Worm (Caenorhabditis elegans) whole organism, L4 larva: Measurements from ENCODE around the gene bec-1.

Experiments
- Y5F2A.4 ChIP-seq: fragments of 200-800 bp; sonication (Bioruptor generic); optimal IDR thresholded peaks from 2 replicates; lab custom pipeline; 2018; ENCODE audit warnings: mild to moderate bottlenecking, missing genetic modification characterization, missing compliant biosample characterization
- aha-1 ChIP-seq: fragments of 150-350 bp; peaks from one replicate; lab custom pipeline; 2014; ENCODE audit warnings: missing biosample characterization, missing genetic modification characterization
- arid-1 ChIP-seq: fragments of 200-800 bp; sonication (Bioruptor generic); conservative IDR thresholded peaks from 2 replicates; pipeline ENCODE4 v1.3.6; 2022; ENCODE audit warnings: missing genetic modification reagents, missing genetic modification characterization, missing compliant biosample characterization
- cey-2 ChIP-seq: sonication (generic microtip); optimal IDR thresholded peaks from 3 replicates; lab custom pipeline; 2017; ENCODE audit warnings: missing genetic modification characterization, mild to moderate bottlenecking, missing compliant biosample characterization, antibody characterized with exemption, borderline replicate concordance; ENCODE audit not compliant: insufficient read depth
- daf-16 ChIP-seq, 3 experiments: sonication (generic microtip); optimal IDR thresholded peaks; 2 replicates each; lab custom pipeline; 2016 to 2017; ENCODE audit warnings: missing genetic modification characterization in 3 of 3, missing genetic modification reagents in 3 of 3, mild to moderate bottlenecking in 2 of 3, missing compliant biosample characterization in 2 of 3, missing biosample characterization in 1 of 3, moderate library complexity in 1 of 3
- dmd-9 ChIP-seq: fragments of 200-800 bp; sonication (Bioruptor generic); IDR thresholded peaks from 2 replicates; pipeline ENCODE4 v1.3.6; 2022; ENCODE audit warnings: missing genetic modification reagents, missing genetic modification characterization, missing compliant biosample characterization
- fkh-10 ChIP-seq: fragments of 150-350 bp; optimal IDR thresholded peaks from 2 replicates; lab custom pipeline; 2014; ENCODE audit warnings: missing biosample characterization, missing genetic modification reagents, missing genetic modification characterization
- hmg-1.1 ChIP-seq: fragments of 200-800 bp; sonication (Bioruptor generic); IDR thresholded peaks from 2 replicates; pipeline ENCODE4 v1.3.6; 2022; ENCODE audit warnings: missing genetic modification reagents, missing genetic modification characterization, missing compliant biosample characterization
- mdl-1 ChIP-seq, 2 experiments: fragments of 150-350 bp in 1 of 2; sonication (generic microtip) in 1 of 2; optimal IDR thresholded peaks; 2 replicates each; lab custom pipeline; 2014 to 2017; ENCODE audit warnings: missing biosample characterization in 2 of 2, missing genetic modification characterization in 2 of 2
- nhr-10 ChIP-seq: fragments of 150-350 bp; optimal IDR thresholded peaks from 2 replicates; lab custom pipeline; 2014; ENCODE audit warnings: missing biosample characterization, missing genetic modification characterization
- nhr-11 ChIP-seq: fragments of 150-350 bp; optimal IDR thresholded peaks from 2 replicates; lab custom pipeline; 2014; ENCODE audit warnings: missing biosample characterization, missing genetic modification characterization
- nhr-28 ChIP-seq: fragments of 150-350 bp; optimal IDR thresholded peaks from 2 replicates; lab custom pipeline; 2014; ENCODE audit warnings: missing biosample characterization, missing genetic modification characterization
- nhr-41 ChIP-seq: fragments of 200-800 bp; sonication (Bioruptor generic); IDR thresholded peaks from 2 replicates; pipeline ENCODE4 v1.3.6; 2022; ENCODE audit warnings: missing genetic modification reagents, missing genetic modification characterization, missing compliant biosample characterization
- nhr-6 ChIP-seq: fragments of 150-350 bp; optimal IDR thresholded peaks from 2 replicates; lab custom pipeline; 2014; ENCODE audit warnings: missing biosample characterization, missing genetic modification characterization
- pqm-1 ChIP-seq: sonication (generic microtip); optimal IDR thresholded peaks from 2 replicates; lab custom pipeline; 2017; ENCODE audit warnings: missing biosample characterization, missing genetic modification characterization
- snpc-4 ChIP-seq: fragments of 150-350 bp; optimal IDR thresholded peaks from 2 replicates; lab custom pipeline; 2014; ENCODE audit warnings: missing biosample characterization, missing genetic modification characterization
- zfp-3 ChIP-seq: fragments of 200-800 bp; sonication (Bioruptor generic); conservative IDR thresholded peaks from 2 replicates; pipeline ENCODE4 v1.3.6; 2022; ENCODE audit warnings: missing genetic modification reagents, missing genetic modification characterization, missing compliant biosample characterization
- zip-11 ChIP-seq: fragments of 200-800 bp; sonication (Bioruptor generic); IDR thresholded peaks from 2 replicates; pipeline ENCODE4 v1.3.6; 2022; ENCODE audit warnings: missing genetic modification characterization, missing compliant biosample characterization

The bec-1 gene

ce11 chrIV:5619643-5620042 is 44.6 kb downstream of the bec-1 start, which contains the start of gene srsx-16:
TSS of gene srsx-16 (minus strand) at chrIV:5619743.
- TF ChIP-seq cey-2 (tag; lab: Kevin White, UChicago) (no peak), zip-11 (GFP tag; lab: Robert Waterston, UW) (no peak), fkh-10 (GFP tag; lab: Kevin White, UChicago) (no peak), nhr-11 (no peak)

DNA sequence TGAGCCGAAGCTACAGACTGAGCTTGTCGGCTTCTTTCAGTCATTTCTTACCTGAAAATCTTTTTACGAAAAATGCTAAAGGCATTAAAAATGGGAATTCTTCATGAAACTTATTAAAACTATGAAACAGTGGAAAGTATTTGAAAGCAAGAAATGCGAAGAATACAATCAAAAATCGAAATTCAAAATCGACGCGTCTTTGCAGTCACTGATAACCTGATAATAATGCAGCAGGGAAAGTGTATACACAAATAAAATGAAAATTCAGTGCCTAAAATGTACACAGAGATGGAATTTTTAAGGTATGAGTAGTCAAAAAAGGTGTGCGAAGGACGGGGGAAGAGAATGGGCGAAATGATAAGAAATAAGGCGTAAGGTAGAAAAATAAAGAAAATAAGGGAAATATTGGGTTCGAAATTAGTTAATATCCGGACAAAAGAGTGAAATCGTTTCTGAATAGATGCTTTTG is 49.6 kb downstream of the bec-1 start, which contains the start of gene C39H7.4:
C39H7.4 (minus strand) TSS at position 51 of the 469 bp plus-strand sequence.
- TF ChIP-seq mdl-1 (tag; optimal IDR thresholded peaks at IDR 0.05; lab: Kevin White, UChicago) = no peak
- no peak for TF ChIP-seq snpc-4 (tag; lab: Kevin White, UChicago)
- peak; percentile 93 for TF ChIP-seq pqm-1 (tag; lab: Kevin White, UChicago)
- TF ChIP-seq nhr-28 (tag; lab: Kevin White, UChicago) = peak; percentile 87
- TF ChIP-seq aha-1 (tag; lab: Kevin White, UChicago) = no peak
- no peak for TF ChIP-seq Y5F2A.4 (GFP tag; lab: Kevin White, UChicago)
- TF ChIP-seq hmg-1.1 = no peak
- no peak for TF ChIP-seq nhr-6 (tag; lab: Kevin White, UChicago)
- no peak for TF ChIP-seq dmd-9 (GFP tag; lab: Robert Waterston, UW)
- TF ChIP-seq nhr-41 = no peak
- no peak for TF ChIP-seq nhr-11
- TF ChIP-seq daf-16 (GFP tag; optimal IDR thresholded peaks at IDR 0.05; lab: Kevin White, UChicago) = no peak
- TF ChIP-seq daf-16 (tag; optimal IDR thresholded peaks at IDR 0.05; lab: Kevin White, UChicago) = peak; percentile 91
- TF ChIP-seq zfp-3 (GFP tag; lab: Robert Waterston, UW) = no peak
- no peak for TF ChIP-seq nhr-10
- no peak for TF ChIP-seq arid-1 (GFP tag; lab: Robert Waterston, UW)
